Fruit fly (Drosophila melanogaster): ENCODE results near the gene Fum2.
A peak's percentile ranks its signal among the peaks of the same experiment; 100 is the strongest.

Gene Fum2

DNA sequence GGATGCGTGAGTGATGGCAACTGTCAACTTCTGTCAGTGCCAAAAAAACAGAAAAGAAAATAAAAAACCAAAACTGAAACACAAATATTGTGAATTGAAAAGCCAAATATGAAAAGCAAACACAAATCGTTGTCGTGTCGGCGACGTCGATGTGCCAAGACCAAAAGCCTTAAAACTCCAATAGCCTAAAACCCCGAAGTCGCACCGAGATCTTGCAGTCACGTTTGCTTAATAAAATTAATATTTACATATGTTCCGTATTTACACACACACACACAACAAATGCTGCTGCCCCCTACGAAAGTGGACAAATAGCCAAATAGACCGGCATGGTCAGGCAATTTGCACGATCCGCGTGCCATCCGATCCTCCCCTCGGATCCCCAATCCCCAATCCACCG is 43.4 kb upstream of the Fum2 start (continued):
- TF ChIP-seq CG16815 (GFP tag; optimal IDR thresholded peaks at IDR 0.05), result no peak
- no peak for TF ChIP-seq CG9727 (GFP tag; optimal IDR thresholded peaks at IDR 0.05)
- no peak for TF ChIP-seq CG6765 (GFP tag; optimal IDR thresholded peaks at IDR 0.05)
- TF ChIP-seq Asciz (GFP tag; optimal IDR thresholded peaks at IDR 0.05), result peak; percentile 37
- peak; percentile 14 for TF ChIP-seq cwo (GFP tag; optimal IDR thresholded peaks at IDR 0.05)
- no peak for TF ChIP-seq CG7839 (tag; optimal IDR thresholded peaks at IDR 0.05)
- TF ChIP-seq Usf (GFP tag; optimal IDR thresholded peaks at IDR 0.05), result no peak
- no peak for TF ChIP-seq CG7963 (GFP tag; IDR thresholded peaks at IDR 0.05; ENCODE audit: partially characterized antibody)
- peak; percentile 12 for TF ChIP-seq gem (tag; optimal IDR thresholded peaks at IDR 0.05)
- peak; percentile 3 for TF ChIP-seq kni (GFP tag; optimal IDR thresholded peaks at IDR 0.05)
- TF ChIP-seq CG10209 (GFP tag; optimal IDR thresholded peaks at IDR 0.05), result no peak
- TF ChIP-seq CG16779 (GFP tag; IDR thresholded peaks at IDR 0.05), result no peak
- TF ChIP-seq zfh1 (GFP tag; IDR thresholded peaks at IDR 0.05), result no peak
- TF ChIP-seq CG6272 (GFP tag; IDR thresholded peaks at IDR 0.05), result no peak
- TF ChIP-seq Xbp1 (GFP tag; optimal IDR thresholded peaks at IDR 0.05), result no peak
- no peak for TF ChIP-seq Mes4 (GFP tag; optimal IDR thresholded peaks at IDR 0.05)
- TF ChIP-seq unpg (GFP tag; optimal IDR thresholded peaks at IDR 0.05), result peak; percentile 7
- peak; percentile 8 for TF ChIP-seq CG15011 (GFP tag; optimal IDR thresholded peaks at IDR 0.05)
- peak; percentile 27; the same call in 1 of the 3 replicates for TF ChIP-seq so (GFP tag; IDR thresholded peaks at IDR 0.05)
- peak; percentile 42 for TF ChIP-seq nau (GFP tag; optimal IDR thresholded peaks at IDR 0.05)
- no peak for TF ChIP-seq Rx (GFP tag; IDR thresholded peaks at IDR 0.05)
- no peak for TF ChIP-seq kah (GFP tag; optimal IDR thresholded peaks at IDR 0.05)
- TF ChIP-seq D (optimal IDR thresholded peaks at IDR 0.05), result no peak
- TF ChIP-seq D (GFP tag; optimal IDR thresholded peaks at IDR 0.05), result no peak
- no peak for TF ChIP-seq Ets97D (GFP tag; optimal IDR thresholded peaks at IDR 0.05)
- no peak for TF ChIP-seq Mrtf (GFP tag; IDR thresholded peaks at IDR 0.05)
- no peak for TF ChIP-seq Taf1 (GFP tag; IDR thresholded peaks at IDR 0.05)
- TF ChIP-seq Nf-YA (GFP tag; IDR thresholded peaks at IDR 0.05), result no peak
- no peak for TF ChIP-seq CG8388 (GFP tag; optimal IDR thresholded peaks at IDR 0.05)
- TF ChIP-seq sens-2 (GFP tag; IDR thresholded peaks at IDR 0.05), result no peak
- no peak for TF ChIP-seq CG17912 (GFP tag; optimal IDR thresholded peaks at IDR 0.05)
- TF ChIP-seq zen (tag; optimal IDR thresholded peaks at IDR 0.05), result no peak
- no peak for TF ChIP-seq MBD-R2 (GFP tag; IDR thresholded peaks at IDR 0.05)
- TF ChIP-seq sob (GFP tag; IDR thresholded peaks at IDR 0.05), result peak; percentile 44; the same call in 1 of the 2 replicates
- TF ChIP-seq NFAT (GFP tag; IDR thresholded peaks at IDR 0.05), result no peak
- TF ChIP-seq CG15514 (GFP tag; optimal IDR thresholded peaks at IDR 0.05), result peak; percentile 42
- TF ChIP-seq fd102C (GFP tag; optimal IDR thresholded peaks at IDR 0.05), result no peak
- no peak for TF ChIP-seq BtbVII (GFP tag; optimal IDR thresholded peaks at IDR 0.05)
- TF ChIP-seq wdn (GFP tag; IDR thresholded peaks at IDR 0.05), result no peak
- peak in 1 of 2 experiments; percentile 9 for TF ChIP-seq Hr51 (GFP tag; optimal IDR thresholded peaks at IDR 0.05)
- no peak for TF ChIP-seq Xrp1 (GFP tag; IDR thresholded peaks at IDR 0.05)
- no peak for TF ChIP-seq ato (GFP tag; IDR thresholded peaks at IDR 0.05; ENCODE audit: partially characterized antibody)
- no peak for TF ChIP-seq grn (GFP tag; optimal IDR thresholded peaks at IDR 0.05)
- 0 out of 3 replicates have a peak, but pooled peaks have one; percentile 6 for TF ChIP-seq gce (GFP tag; IDR thresholded peaks at IDR 0.05)
- no peak for TF ChIP-seq CG11085 (GFP tag; IDR thresholded peaks at IDR 0.05)
- TF ChIP-seq yki (optimal IDR thresholded peaks at IDR 0.05), result no peak
- TF ChIP-seq Dbx (GFP tag; IDR thresholded peaks at IDR 0.05), result 0 out of 3 replicates have a peak, but pooled peaks have one; percentile 34
- no peak for TF ChIP-seq CG1647 (GFP tag; optimal IDR thresholded peaks at IDR 0.05)
- TF ChIP-seq ap (GFP tag; IDR thresholded peaks at IDR 0.05), result no peak
- no peak for TF ChIP-seq aop (GFP tag; IDR thresholded peaks at IDR 0.05)
- no peak for TF ChIP-seq CG10979 (tag; optimal IDR thresholded peaks at IDR 0.05)
- TF ChIP-seq CG17829 (tag; optimal IDR thresholded peaks at IDR 0.05), result no peak
